Worm (Caenorhabditis elegans) whole organism, early embryonic: ENCODE measurements around the gene parn-1.

Source experiments
- B0310.2 ChIP-seq: sonication (generic microtip); optimal IDR thresholded peaks from 2 replicates; lab custom pipeline; 2016; ENCODE audit warnings: mild to moderate bottlenecking, missing genetic modification characterization, missing compliant biosample characterization
- F13C5.2 ChIP-seq: sonication (generic microtip); optimal IDR thresholded peaks from 2 replicates; lab custom pipeline; 2017; ENCODE audit warnings: mild to moderate bottlenecking, missing genetic modification characterization, inconsistent platforms, missing compliant biosample characterization
- aly-1 ChIP-seq: sonication (generic microtip); optimal IDR thresholded peaks from 2 replicates; lab custom pipeline; 2016; ENCODE audit warnings: missing genetic modification characterization, missing compliant biosample characterization
- ama-1 ChIP-seq: fragments of 150-350 bp; optimal IDR thresholded peaks from 2 replicates; lab custom pipeline; 2014
- ceh-13 ChIP-seq: fragments of 200-800 bp; sonication (Bioruptor generic); optimal IDR thresholded peaks from 2 replicates; lab custom pipeline; 2018; ENCODE audit warnings: mild to moderate bottlenecking, missing genetic modification characterization, missing compliant biosample characterization
- ceh-36 ChIP-seq: sonication (generic microtip); optimal IDR thresholded peaks from 2 replicates; lab custom pipeline; 2016; ENCODE audit warnings: missing genetic modification characterization, inconsistent platforms, missing compliant biosample characterization
- hmbx-1 ChIP-seq: sonication (generic microtip); optimal IDR thresholded peaks from 2 replicates; lab custom pipeline; 2016; ENCODE audit warnings: mild to moderate bottlenecking, missing genetic modification characterization, missing compliant biosample characterization
- hmg-4 ChIP-seq: fragments of 200-800 bp; sonication (Bioruptor generic); optimal IDR thresholded peaks from 2 replicates; lab custom pipeline; 2018; ENCODE audit warnings: mild to moderate bottlenecking, missing genetic modification characterization, missing compliant biosample characterization

DNA sequence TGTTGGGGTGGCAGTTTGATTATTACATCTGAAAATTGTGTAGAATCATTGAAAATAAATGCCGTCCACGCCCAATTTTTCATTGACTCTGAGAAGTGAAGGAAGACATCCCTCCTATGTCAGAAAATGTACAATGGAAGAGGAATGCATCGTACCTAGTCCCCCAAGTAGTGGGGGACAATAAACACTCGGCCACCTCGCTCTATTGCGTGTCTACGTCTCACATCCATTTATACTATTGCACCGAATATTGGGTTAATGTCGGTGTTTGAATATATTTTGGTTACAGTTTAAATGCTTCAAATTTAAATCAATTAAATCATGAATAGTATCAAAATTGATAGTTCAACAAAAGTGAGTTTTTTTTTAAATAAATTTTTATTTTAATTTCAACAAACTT is 45.4 kb downstream of the parn-1 start, which contains the start of gene lin-25:
- TF ChIP-seq ceh-36 (tag; lab: Kevin White, UChicago), result no peak
- TF ChIP-seq ama-1 (lab: Kevin White, UChicago), result no peak
- no peak for TF ChIP-seq B0310.2 (tag; lab: Kevin White, UChicago)
- no peak for TF ChIP-seq hmg-4 (GFP tag; lab: Kevin White, UChicago)
- TF ChIP-seq aly-1 (tag; lab: Kevin White, UChicago), result no peak
- TF ChIP-seq hmbx-1 (tag; lab: Kevin White, UChicago), result no peak
- no peak for TF ChIP-seq F13C5.2 (tag; lab: Kevin White, UChicago)
- TF ChIP-seq ceh-13, result no peak
